Fruit fly (Drosophila melanogaster) whole organism, embryonic: Measurements from ENCODE around the gene Rlb1.

Source experiments
- Aef1 ChIP-seq: fragments of 200-800 bp; sonication (Bioruptor generic); IDR thresholded peaks from 3 replicates; pipeline ENCODE4 v1.3.6; 2022; ENCODE audit warnings: missing biosample characterization, missing genetic modification characterization
- Atf6 ChIP-seq: fragments of 200-800 bp; sonication (Bioruptor generic); IDR thresholded peaks from 2 replicates; pipeline ENCODE4 v1.3.6; 2022; ENCODE audit warnings: missing biosample characterization, missing genetic modification characterization
- Awh ChIP-seq: fragments of 200-800 bp; sonication (Bioruptor generic); IDR thresholded peaks from 2 replicates; pipeline ENCODE4, ENCODE4 v1.3.6; 2022; ENCODE audit warnings: missing biosample characterization, missing genetic modification characterization
- BtbVII ChIP-seq: fragments of 200-800 bp; sonication (Bioruptor generic); optimal IDR thresholded peaks from 3 replicates; lab custom pipeline; 2017; ENCODE audit warnings: missing biosample characterization, mild to moderate bottlenecking, missing genetic modification characterization
- CG10979 ChIP-seq: fragments of 200-800 bp; sonication (Bioruptor generic); optimal IDR thresholded peaks from 2 replicates; lab custom pipeline; 2018; ENCODE audit warnings: missing biosample characterization, mild to moderate bottlenecking, missing genetic modification characterization, moderate library complexity
- CG11093 ChIP-seq: fragments of 200-800 bp; sonication (Bioruptor generic); IDR thresholded peaks from 3 replicates; pipeline ENCODE4 v1.3.6; 2022; ENCODE audit warnings: missing biosample characterization, missing genetic modification characterization
- CG13296 ChIP-seq: fragments of 200-800 bp; sonication (Bioruptor generic); optimal IDR thresholded peaks from 3 replicates; lab custom pipeline; 2018; ENCODE audit warnings: missing biosample characterization, mild to moderate bottlenecking, missing genetic modification characterization
- CG13424 ChIP-seq: fragments of 200-800 bp; sonication (Bioruptor generic); optimal IDR thresholded peaks from 2 replicates; lab custom pipeline; 2019; ENCODE audit warnings: missing biosample characterization, mild to moderate bottlenecking, missing genetic modification characterization, moderate library complexity
- CG13775 ChIP-seq: fragments of 200-800 bp; sonication (Bioruptor generic); optimal IDR thresholded peaks from 3 replicates; lab custom pipeline; 2017; ENCODE audit warnings: missing biosample characterization, mild to moderate bottlenecking, missing genetic modification characterization
- CG15696 ChIP-seq: fragments of 200-800 bp; sonication (Bioruptor generic); optimal IDR thresholded peaks from 2 replicates; lab custom pipeline; 2019; ENCODE audit warnings: missing biosample characterization, mild to moderate bottlenecking, missing genetic modification characterization, moderate library complexity
- CG17359 ChIP-seq: fragments of 200-800 bp; sonication (Bioruptor generic); optimal IDR thresholded peaks from 3 replicates; lab custom pipeline; 2018; ENCODE audit warnings: missing biosample characterization, mild to moderate bottlenecking, missing genetic modification characterization, moderate library complexity
- CG17361 ChIP-seq: fragments of 200-800 bp; sonication (Bioruptor generic); IDR thresholded peaks from 3 replicates; pipeline ENCODE4 v1.3.6; 2022; ENCODE audit warnings: missing biosample characterization, missing genetic modification characterization
- CG31224 ChIP-seq: fragments of 200-800 bp; sonication (Bioruptor generic); IDR thresholded peaks from 2 replicates; pipeline ENCODE4 v1.3.6; 2022; ENCODE audit warnings: missing biosample characterization, missing genetic modification characterization
- CG3163 ChIP-seq: fragments of 200-800 bp; sonication (Bioruptor generic); optimal IDR thresholded peaks from 3 replicates; lab custom pipeline; 2016; ENCODE audit warnings: missing biosample characterization, missing genetic modification characterization
- CG32772 ChIP-seq: fragments of 200-800 bp; sonication (Bioruptor generic); IDR thresholded peaks from 2 replicates; pipeline ENCODE4 v1.3.6; 2022; ENCODE audit warnings: missing biosample characterization, missing genetic modification characterization
- CG34376 ChIP-seq: fragments of 200-800 bp; sonication (Bioruptor generic); optimal IDR thresholded peaks from 2 replicates; lab custom pipeline; 2018; ENCODE audit warnings: missing biosample characterization, mild to moderate bottlenecking, missing genetic modification characterization
- CG7357 ChIP-seq: fragments of 200-800 bp; sonication (Bioruptor generic); IDR thresholded peaks from 3 replicates; pipeline ENCODE4 v1.3.6; 2022; ENCODE audit warnings: missing biosample characterization, missing genetic modification characterization
- CG7839 ChIP-seq: fragments of 200-800 bp; sonication (Bioruptor generic); optimal IDR thresholded peaks from 3 replicates; lab custom pipeline; 2018; ENCODE audit warnings: missing biosample characterization, mild to moderate bottlenecking, missing genetic modification characterization, moderate library complexity
- CG9932 ChIP-seq: fragments of 200-800 bp; sonication (Bioruptor generic); IDR thresholded peaks from 2 replicates; pipeline ENCODE4 v1.3.6; 2022; ENCODE audit warnings: missing biosample characterization, missing genetic modification characterization
- D ChIP-seq, 2 experiments: fragments of 200-800 bp in 1 of 2; fragments of >200 bp in 1 of 2; sonication (Bioruptor generic) in 1 of 2; optimal IDR thresholded peaks; 2 replicates in 1 of 2; 3 replicates in 1 of 2; lab custom pipeline; 2017; ENCODE audit warnings: mild to moderate bottlenecking in 1 of 2, missing biosample characterization in 1 of 2, missing genetic modification characterization in 1 of 2, missing genetic modification reagents in 1 of 2
- Dek ChIP-seq: fragments of 200-800 bp; sonication (Bioruptor generic); optimal IDR thresholded peaks from 3 replicates; lab custom pipeline; 2019; ENCODE audit warnings: missing biosample characterization, mild to moderate bottlenecking, missing genetic modification characterization, moderate library complexity
- ERR ChIP-seq: fragments of 200-800 bp; sonication (Bioruptor generic); optimal IDR thresholded peaks from 2 replicates; lab custom pipeline; 2016; ENCODE audit warnings: missing biosample characterization, missing genetic modification characterization
- GATAe ChIP-seq: fragments of 200-800 bp; sonication (Bioruptor generic); conservative IDR thresholded peaks from 2 replicates; pipeline ENCODE4 v1.3.6; 2022; ENCODE audit warnings: missing biosample characterization, missing genetic modification characterization
- HLH3B ChIP-seq: fragments of 200-800 bp; sonication (Bioruptor generic); IDR thresholded peaks from 2 replicates; pipeline ENCODE4 v1.3.6; 2022; ENCODE audit warnings: missing biosample characterization, missing genetic modification characterization
- HLHmδ ChIP-seq: fragments of 200-800 bp; sonication (Bioruptor generic); optimal IDR thresholded peaks from 2 replicates; lab custom pipeline; 2018; ENCODE audit warnings: missing biosample characterization, mild to moderate bottlenecking, missing genetic modification characterization, moderate library complexity
- Hsf ChIP-seq: fragments of 200-800 bp; sonication (Bioruptor generic); optimal IDR thresholded peaks from 3 replicates; lab custom pipeline; 2016; ENCODE audit warnings: missing biosample characterization, missing genetic modification characterization
- MESR4 ChIP-seq: fragments of 200-800 bp; sonication (Bioruptor generic); optimal IDR thresholded peaks from 2 replicates; lab custom pipeline; 2018; ENCODE audit warnings: missing biosample characterization, mild to moderate bottlenecking, missing genetic modification characterization, moderate library complexity
- Max ChIP-seq: fragments of 200-800 bp; sonication (Bioruptor generic); optimal IDR thresholded peaks from 2 replicates; lab custom pipeline; 2016; ENCODE audit warnings: missing biosample characterization, mild to moderate bottlenecking, missing genetic modification characterization
- Optix ChIP-seq: fragments of 200-800 bp; sonication (Bioruptor generic); IDR thresholded peaks from 3 replicates; pipeline ENCODE4 v1.3.6; 2022; ENCODE audit warnings: missing biosample characterization, missing genetic modification characterization
- Ssrp ChIP-seq: fragments of 200-800 bp; sonication (Bioruptor generic); optimal IDR thresholded peaks from 2 replicates; lab custom pipeline; 2018; ENCODE audit warnings: missing biosample characterization, mild to moderate bottlenecking, missing genetic modification characterization, moderate library complexity
- Xrp1 ChIP-seq: fragments of 200-800 bp; sonication (Bioruptor generic); IDR thresholded peaks from 2 replicates; pipeline ENCODE4 v1.3.6; 2022; ENCODE audit warnings: missing biosample characterization, missing genetic modification characterization
- YL-1 ChIP-seq: fragments of 200-800 bp; sonication (Bioruptor generic); optimal IDR thresholded peaks from 3 replicates; lab custom pipeline; 2017; ENCODE audit warnings: missing biosample characterization, mild to moderate bottlenecking, missing genetic modification characterization
- ato ChIP-seq: fragments of 200-800 bp; sonication (Bioruptor generic); IDR thresholded peaks from 2 replicates; pipeline ENCODE4 v1.3.6; 2022; ENCODE audit warnings: missing biosample characterization, missing genetic modification characterization; ENCODE audit not compliant: partially characterized antibody
- btn ChIP-seq: fragments of 200-800 bp; sonication (Bioruptor generic); optimal IDR thresholded peaks from 2 replicates; lab custom pipeline; 2016; ENCODE audit warnings: missing biosample characterization, missing genetic modification characterization
- cad ChIP-seq: fragments of >200 bp; optimal IDR thresholded peaks from 2 replicates; lab custom pipeline; 2017; ENCODE audit warnings: missing biosample characterization, missing genetic modification characterization
- crol ChIP-seq: fragments of 200-800 bp; sonication (Bioruptor generic); IDR thresholded peaks from 2 replicates; pipeline ENCODE4 v1.3.6; 2022; ENCODE audit warnings: missing biosample characterization, missing genetic modification characterization
- disco-r ChIP-seq: fragments of 200-800 bp; sonication (Bioruptor generic); optimal IDR thresholded peaks from 2 replicates; lab custom pipeline; 2016; ENCODE audit warnings: missing biosample characterization, missing genetic modification characterization
- esg ChIP-seq: fragments of 200-800 bp; sonication (Bioruptor generic); conservative IDR thresholded peaks from 2 replicates; pipeline ENCODE4 v1.3.6; 2022; ENCODE audit warnings: missing biosample characterization, missing genetic modification characterization
- ewg ChIP-seq: fragments of 200-800 bp; sonication (Bioruptor generic); optimal IDR thresholded peaks from 3 replicates; lab custom pipeline; 2017; ENCODE audit warnings: mild to moderate bottlenecking, missing biosample characterization, missing genetic modification reagents, missing genetic modification characterization
- fd64A ChIP-seq: fragments of 200-800 bp; sonication (Bioruptor generic); optimal IDR thresholded peaks from 3 replicates; lab custom pipeline; 2018; ENCODE audit warnings: missing biosample characterization, mild to moderate bottlenecking, missing genetic modification characterization
- fd96Cb ChIP-seq: fragments of 200-800 bp; sonication (Bioruptor generic); optimal IDR thresholded peaks from 2 replicates; lab custom pipeline; 2018; ENCODE audit warnings: missing biosample characterization, mild to moderate bottlenecking, missing genetic modification characterization, moderate library complexity
- fru ChIP-seq: fragments of >200 bp; optimal IDR thresholded peaks from 2 replicates; lab custom pipeline; 2017
- luna ChIP-seq: fragments of 200-800 bp; sonication (Bioruptor generic); optimal IDR thresholded peaks from 2 replicates; lab custom pipeline; 2016; ENCODE audit warnings: missing biosample characterization, missing genetic modification characterization
- nom ChIP-seq: fragments of 200-800 bp; sonication (Bioruptor generic); optimal IDR thresholded peaks from 2 replicates; lab custom pipeline; 2017; ENCODE audit warnings: missing biosample characterization, missing genetic modification characterization, mild to moderate bottlenecking, moderate library complexity, missing genetic modification reagents
- psq ChIP-seq: fragments of 200-800 bp; sonication (Bioruptor generic); optimal IDR thresholded peaks from 2 replicates; lab custom pipeline; 2017; ENCODE audit warnings: missing biosample characterization, missing genetic modification characterization
- ssp ChIP-seq: fragments of 200-800 bp; sonication (Bioruptor generic); IDR thresholded peaks from 2 replicates; pipeline ENCODE4 v1.3.6; 2022; ENCODE audit warnings: missing biosample characterization, missing genetic modification characterization
- toy ChIP-seq: fragments of 200-800 bp; sonication (Bioruptor generic); IDR thresholded peaks from 2 replicates; pipeline ENCODE4 v1.3.6; 2022; ENCODE audit warnings: missing biosample characterization, missing genetic modification characterization
- trh ChIP-seq: fragments of 200-800 bp; sonication (Bioruptor generic); optimal IDR thresholded peaks from 2 replicates; lab custom pipeline; 2016; ENCODE audit warnings: missing biosample characterization, missing genetic modification characterization
- unc-4 ChIP-seq: fragments of 200-800 bp; sonication (Bioruptor generic); IDR thresholded peaks from 2 replicates; pipeline ENCODE4 v1.3.6; 2022; ENCODE audit warnings: missing biosample characterization, missing genetic modification characterization; ENCODE audit not compliant: partially characterized antibody
- vnd ChIP-seq: fragments of 200-800 bp; sonication (Bioruptor generic); IDR thresholded peaks from 3 replicates; pipeline ENCODE4 v1.3.6; 2022; ENCODE audit warnings: missing biosample characterization, missing genetic modification characterization; ENCODE audit not compliant: partially characterized antibody
- wor ChIP-seq: fragments of 200-800 bp; sonication (Bioruptor generic); IDR thresholded peaks from 2 replicates; pipeline ENCODE4 v1.3.6; 2022; ENCODE audit warnings: missing biosample characterization, missing genetic modification characterization

Gene Rlb1

dm6 chr3R:9496748-9497147, 16.4 kb upstream of the Rlb1 start (continued):
- TF ChIP-seq CG13296: peak; percentile 20
- TF ChIP-seq CG9932 (GFP tag; lab: Robert Waterston, UW): peak; percentile 92
- no peak for TF ChIP-seq esg (GFP tag; lab: Robert Waterston, UW)
- TF ChIP-seq Xrp1: peak; percentile 57
- no peak for TF ChIP-seq Optix (GFP tag; lab: Robert Waterston, UW)
- peak; percentile 82 for TF ChIP-seq Dek (tag; lab: Kevin White, UChicago)
- TF ChIP-seq Atf6 (GFP tag; lab: Robert Waterston, UW): 0 out of 2 replicates have a peak, but pooled peaks have one; percentile 30
- peak; percentile 58 for TF ChIP-seq unc-4
- TF ChIP-seq psq (GFP tag; lab: Kevin White, UChicago): peak; percentile 44
- TF ChIP-seq btn: no peak
- TF ChIP-seq ERR (GFP tag; lab: Kevin White, UChicago): peak; percentile 81
- TF ChIP-seq CG7357 (GFP tag; lab: Robert Waterston, UW): no peak
- TF ChIP-seq cad (GFP tag; lab: Kevin White, UChicago): no peak
- TF ChIP-seq CG10979 (tag; lab: Kevin White, UChicago): peak; percentile 12
- peak; percentile 71 for TF ChIP-seq ato (GFP tag; lab: Robert Waterston, UW)
- TF ChIP-seq ssp (GFP tag; lab: Robert Waterston, UW): peak; percentile 66
- TF ChIP-seq CG11093 (GFP tag; lab: Robert Waterston, UW): no peak
- peak; percentile 89 for TF ChIP-seq luna
- TF ChIP-seq YL-1 (GFP tag; lab: Kevin White, UChicago): peak; percentile 34
- TF ChIP-seq nom (GFP tag; lab: Kevin White, UChicago): peak; percentile 20
- peak; percentile 90 for TF ChIP-seq CG34376
- no peak for TF ChIP-seq GATAe
- TF ChIP-seq D (optimal IDR thresholded peaks at IDR 0.05; lab: Kevin White, UChicago): no peak
- no peak for TF ChIP-seq D (GFP tag; optimal IDR thresholded peaks at IDR 0.05; lab: Kevin White, UChicago)
- TF ChIP-seq CG13424 (tag; lab: Kevin White, UChicago): peak; percentile 63
- TF ChIP-seq disco-r (GFP tag; lab: Kevin White, UChicago): peak; percentile 74
- TF ChIP-seq CG17359 (tag; lab: Kevin White, UChicago): peak; percentile 64
- no peak for TF ChIP-seq vnd (GFP tag; lab: Robert Waterston, UW)
- TF ChIP-seq CG13775 (GFP tag; lab: Kevin White, UChicago): peak; percentile 89
- peak; percentile 85 for TF ChIP-seq Hsf (GFP tag; lab: Kevin White, UChicago)
- no peak for TF ChIP-seq Awh (GFP tag; lab: Robert Waterston, UW)
- no peak for TF ChIP-seq HLHmδ (GFP tag; lab: Kevin White, UChicago)
- peak; percentile 62 for TF ChIP-seq CG7839 (tag; lab: Kevin White, UChicago)
- no peak for TF ChIP-seq crol (GFP tag; lab: Robert Waterston, UW)
- TF ChIP-seq ewg: peak; percentile 51
- no peak for TF ChIP-seq fd96Cb (tag; lab: Kevin White, UChicago)
- peak; percentile 38 for TF ChIP-seq BtbVII
- no peak for TF ChIP-seq fru (lab: Kevin White, UChicago)
- TF ChIP-seq CG15696 (tag; lab: Kevin White, UChicago): peak; percentile 44
- TF ChIP-seq wor (GFP tag; lab: Robert Waterston, UW): no peak
- TF ChIP-seq toy: no peak
- no peak; the same call in 1 of the 2 replicates for TF ChIP-seq CG31224 (GFP tag; lab: Robert Waterston, UW)
- no peak; the same call in 2 of the 3 replicates for TF ChIP-seq Aef1
- TF ChIP-seq MESR4 (GFP tag; lab: Kevin White, UChicago): peak; percentile 23
- no peak for TF ChIP-seq fd64A (GFP tag; lab: Kevin White, UChicago)
- TF ChIP-seq trh: peak; percentile 70
- peak; percentile 7 for TF ChIP-seq Ssrp
- TF ChIP-seq Max (GFP tag; lab: Kevin White, UChicago): peak; percentile 17
- TF ChIP-seq CG3163: peak; percentile 73
- TF ChIP-seq CG17361 (GFP tag; lab: Robert Waterston, UW): peak; percentile 65
- peak; percentile 55; the same call in 1 of the 2 replicates for TF ChIP-seq HLH3B (GFP tag; lab: Robert Waterston, UW)
- TF ChIP-seq CG32772 (GFP tag; lab: Robert Waterston, UW): peak; percentile 72
